Fruit fly (Drosophila melanogaster) whole organism, embryonic: ENCODE results near the gene arm.

Source experiments
- CG10209 ChIP-seq: fragments of 200-800 bp; sonication (Bioruptor generic); optimal IDR thresholded peaks from 3 replicates; lab custom pipeline; 2017; ENCODE audit warnings: missing biosample characterization, mild to moderate bottlenecking, missing genetic modification characterization, missing genetic modification reagents
- CG10462 ChIP-seq: fragments of 200-800 bp; sonication (Bioruptor generic); optimal IDR thresholded peaks from 2 replicates; lab custom pipeline; 2016; ENCODE audit warnings: missing biosample characterization, missing genetic modification characterization
- CG13624 ChIP-seq: fragments of 200-800 bp; sonication (Bioruptor generic); optimal IDR thresholded peaks from 2 replicates; lab custom pipeline; 2016; ENCODE audit warnings: missing biosample characterization, missing genetic modification characterization
- CG14441 ChIP-seq: fragments of 200-800 bp; sonication (Bioruptor generic); IDR thresholded peaks from 2 replicates; pipeline ENCODE4 v1.3.6; 2022; ENCODE audit warnings: missing biosample characterization, missing genetic modification characterization
- CG15073 ChIP-seq: fragments of 200-800 bp; sonication (Bioruptor generic); optimal IDR thresholded peaks from 2 replicates; lab custom pipeline; 2016; ENCODE audit warnings: missing biosample characterization, missing genetic modification characterization
- CG1603 ChIP-seq: fragments of 200-800 bp; sonication (Bioruptor generic); optimal IDR thresholded peaks from 2 replicates; lab custom pipeline; 2019; ENCODE audit warnings: missing biosample characterization, mild to moderate bottlenecking, missing genetic modification characterization, moderate library complexity
- CG16813 ChIP-seq: fragments of 200-800 bp; sonication (Bioruptor generic); IDR thresholded peaks from 3 replicates; pipeline ENCODE4 v1.3.6; 2022; ENCODE audit warnings: missing biosample characterization, missing genetic modification characterization; ENCODE audit not compliant: partially characterized antibody
- CG33213 ChIP-seq: fragments of 200-800 bp; sonication (Bioruptor generic); optimal IDR thresholded peaks from 3 replicates; lab custom pipeline; 2016; ENCODE audit warnings: missing biosample characterization, missing genetic modification characterization
- CG6254 ChIP-seq: fragments of 200-800 bp; sonication (Bioruptor generic); optimal IDR thresholded peaks from 3 replicates; lab custom pipeline; 2017; ENCODE audit warnings: mild to moderate bottlenecking, missing biosample characterization, missing genetic modification reagents, missing genetic modification characterization
- CG6689 ChIP-seq: fragments of 200-800 bp; sonication (Bioruptor generic); IDR thresholded peaks from 2 replicates; pipeline ENCODE4 v1.3.6; 2022; ENCODE audit warnings: missing biosample characterization, missing genetic modification characterization
- CG8290 ChIP-seq, 3 experiments: fragments of 200-800 bp; sonication (Bioruptor generic); optimal IDR thresholded peaks; 2 replicates each; lab custom pipeline; 2016 to 2019; ENCODE audit warnings: missing biosample characterization in 3 of 3, missing genetic modification characterization in 3 of 3, mild to moderate bottlenecking in 2 of 3, moderate library complexity in 1 of 3
- CG8478 ChIP-seq: fragments of >200 bp; optimal IDR thresholded peaks from 2 replicates; lab custom pipeline; 2018
- CG9797 ChIP-seq: fragments of 200-800 bp; sonication (Bioruptor generic); optimal IDR thresholded peaks from 3 replicates; lab custom pipeline; 2018; ENCODE audit warnings: missing biosample characterization, mild to moderate bottlenecking, missing genetic modification characterization
- CG9817 ChIP-seq: fragments of 200-800 bp; sonication (Bioruptor generic); optimal IDR thresholded peaks from 2 replicates; lab custom pipeline; 2018; ENCODE audit warnings: missing biosample characterization, mild to moderate bottlenecking, missing genetic modification characterization, moderate library complexity
- CHES-1-like ChIP-seq: fragments of 200-800 bp; sonication (Bioruptor generic); optimal IDR thresholded peaks from 2 replicates; lab custom pipeline; 2016; ENCODE audit warnings: missing biosample characterization, missing genetic modification characterization
- CTCF ChIP-seq: fragments of 200-800 bp; sonication (Bioruptor generic); optimal IDR thresholded peaks from 2 replicates; lab custom pipeline; 2017; ENCODE audit warnings: missing biosample characterization, mild to moderate bottlenecking, missing genetic modification characterization, moderate library complexity
- Dll ChIP-seq: fragments of 200-800 bp; sonication (Bioruptor generic); IDR thresholded peaks from 4 replicates; pipeline ENCODE4 v1.3.6; 2022; ENCODE audit warnings: missing biosample characterization, missing genetic modification characterization; ENCODE audit not compliant: partially characterized antibody
- Dp ChIP-seq: fragments of 200-800 bp; sonication (Bioruptor generic); optimal IDR thresholded peaks from 2 replicates; lab custom pipeline; 2018; ENCODE audit warnings: missing biosample characterization, mild to moderate bottlenecking, missing genetic modification characterization, moderate library complexity
- E2f2 ChIP-seq: fragments of 200-800 bp; sonication (Bioruptor generic); IDR thresholded peaks from 2 replicates; pipeline ENCODE4 v1.3.6; 2022; ENCODE audit warnings: missing biosample characterization, missing genetic modification characterization
- ERR ChIP-seq: fragments of 200-800 bp; sonication (Bioruptor generic); optimal IDR thresholded peaks from 2 replicates; lab custom pipeline; 2016; ENCODE audit warnings: missing biosample characterization, missing genetic modification characterization
- Ets97D ChIP-seq: fragments of 200-800 bp; sonication (Bioruptor generic); optimal IDR thresholded peaks from 3 replicates; lab custom pipeline; 2016; ENCODE audit warnings: missing biosample characterization, missing genetic modification characterization
- H2.0 ChIP-seq: fragments of 200-800 bp; sonication (Bioruptor generic); IDR thresholded peaks from 2 replicates; pipeline ENCODE4 v1.3.6; 2022; ENCODE audit warnings: missing biosample characterization, missing genetic modification characterization
- HmgZ ChIP-seq: fragments of 200-800 bp; sonication (Bioruptor generic); optimal IDR thresholded peaks from 2 replicates; lab custom pipeline; 2018; ENCODE audit warnings: missing biosample characterization, mild to moderate bottlenecking, missing genetic modification characterization
- Hsf ChIP-seq: fragments of 200-800 bp; sonication (Bioruptor generic); optimal IDR thresholded peaks from 3 replicates; lab custom pipeline; 2016; ENCODE audit warnings: missing biosample characterization, missing genetic modification characterization
- Med ChIP-seq: fragments of 200-800 bp; sonication (Bioruptor generic); peaks from one replicate; lab custom pipeline; 2016; ENCODE audit warnings: missing biosample characterization, missing genetic modification characterization, mild to moderate bottlenecking, inconsistent platforms, moderate library complexity
- Myb ChIP-seq: fragments of 200-800 bp; sonication (Bioruptor generic); optimal IDR thresholded peaks from 2 replicates; lab custom pipeline; 2016; ENCODE audit warnings: missing biosample characterization, missing genetic modification characterization
- NFAT ChIP-seq: fragments of 200-800 bp; sonication (Bioruptor generic); IDR thresholded peaks from 2 replicates; pipeline ENCODE4 v1.3.6; 2022; ENCODE audit warnings: missing biosample characterization, missing genetic modification characterization
- Pdp1 ChIP-seq, 2 experiments: fragments of 200-800 bp; sonication (Bioruptor generic); optimal IDR thresholded peaks; 3 replicates each; lab custom pipeline; 2016; ENCODE audit warnings: missing biosample characterization in 2 of 2, missing genetic modification characterization in 2 of 2, mild to moderate bottlenecking in 1 of 2, moderate library complexity in 1 of 2
- Ravus ChIP-seq: fragments of 200-800 bp; sonication (Bioruptor generic); IDR thresholded peaks from 2 replicates; pipeline ENCODE4 v1.3.6; 2022; ENCODE audit warnings: missing biosample characterization, missing genetic modification characterization
- Sin3A ChIP-seq: fragments of >200 bp; optimal IDR thresholded peaks from 2 replicates; lab custom pipeline; 2018
- Sry-δ ChIP-seq: fragments of 200-800 bp; sonication (Bioruptor generic); optimal IDR thresholded peaks from 2 replicates; lab custom pipeline; 2016; ENCODE audit warnings: missing biosample characterization, missing genetic modification characterization
- Stat92E ChIP-seq, 3 experiments: fragments of >200 bp in 2 of 3; fragments of 200-800 bp in 1 of 3; sonication (Bioruptor generic) in 1 of 3; optimal IDR thresholded peaks; 2 replicates each; lab custom pipeline; 2017 to 2019; ENCODE audit warnings: missing biosample characterization in 3 of 3, missing genetic modification characterization in 3 of 3, mild to moderate bottlenecking in 1 of 3, moderate library complexity in 1 of 3
- Xrp1 ChIP-seq: fragments of 200-800 bp; sonication (Bioruptor generic); IDR thresholded peaks from 2 replicates; pipeline ENCODE4 v1.3.6; 2022; ENCODE audit warnings: missing biosample characterization, missing genetic modification characterization
- ara ChIP-seq: fragments of 200-800 bp; sonication (Bioruptor generic); IDR thresholded peaks from 2 replicates; pipeline ENCODE4 v1.3.6; 2022; ENCODE audit warnings: missing biosample characterization, missing genetic modification characterization
- ase ChIP-seq: fragments of 200-800 bp; sonication (Bioruptor generic); IDR thresholded peaks from 3 replicates; pipeline ENCODE4 v1.3.6; 2022; ENCODE audit warnings: missing biosample characterization, missing genetic modification characterization
- ci ChIP-seq: fragments of 200-800 bp; sonication (Bioruptor generic); IDR thresholded peaks from 3 replicates; pipeline ENCODE4 v1.3.6; 2022; ENCODE audit warnings: missing biosample characterization, missing genetic modification characterization
- crc ChIP-seq: fragments of 200-800 bp; sonication (Bioruptor generic); optimal IDR thresholded peaks from 2 replicates; lab custom pipeline; 2016; ENCODE audit warnings: missing biosample characterization, missing genetic modification characterization
- fru ChIP-seq: fragments of >200 bp; optimal IDR thresholded peaks from 2 replicates; lab custom pipeline; 2017
- gfzf ChIP-seq: fragments of 200-800 bp; sonication (Bioruptor generic); optimal IDR thresholded peaks from 2 replicates; lab custom pipeline; 2016; ENCODE audit warnings: missing biosample characterization, mild to moderate bottlenecking, missing genetic modification characterization, moderate library complexity
- h ChIP-seq: fragments of >200 bp; optimal IDR thresholded peaks from 2 replicates; lab custom pipeline; 2017
- her ChIP-seq: fragments of 200-800 bp; sonication (Bioruptor generic); optimal IDR thresholded peaks from 2 replicates; lab custom pipeline; 2016; ENCODE audit warnings: missing biosample characterization, missing genetic modification characterization
- insv ChIP-seq, 2 experiments: fragments of 200-800 bp; sonication (Bioruptor generic); optimal IDR thresholded peaks; 3 replicates each; lab custom pipeline; 2016 to 2018; ENCODE audit warnings: missing biosample characterization in 2 of 2, missing genetic modification characterization in 2 of 2
- kah ChIP-seq: fragments of 200-800 bp; sonication (Bioruptor generic); optimal IDR thresholded peaks from 2 replicates; lab custom pipeline; 2018; ENCODE audit warnings: missing biosample characterization, mild to moderate bottlenecking, missing genetic modification characterization
- ken ChIP-seq: fragments of 200-800 bp; sonication (Bioruptor generic); IDR thresholded peaks from 3 replicates; pipeline ENCODE4 v1.3.6; 2022; ENCODE audit warnings: missing biosample characterization, missing genetic modification characterization
- nerfin-2 ChIP-seq: fragments of 200-800 bp; sonication (Bioruptor generic); IDR thresholded peaks from 2 replicates; pipeline ENCODE4 v1.3.6; 2022; ENCODE audit warnings: missing biosample characterization, missing genetic modification characterization; ENCODE audit not compliant: partially characterized antibody
- nom ChIP-seq: fragments of 200-800 bp; sonication (Bioruptor generic); optimal IDR thresholded peaks from 2 replicates; lab custom pipeline; 2017; ENCODE audit warnings: missing biosample characterization, missing genetic modification characterization, mild to moderate bottlenecking, moderate library complexity, missing genetic modification reagents
- p53 ChIP-seq: fragments of 200-800 bp; sonication (Bioruptor generic); optimal IDR thresholded peaks from 2 replicates; lab custom pipeline; 2016; ENCODE audit warnings: missing biosample characterization, missing genetic modification characterization
- zen2 ChIP-seq: fragments of 200-800 bp; sonication (Bioruptor generic); IDR thresholded peaks from 3 replicates; pipeline ENCODE4 v1.3.6; 2022; ENCODE audit warnings: missing biosample characterization, missing genetic modification characterization; ENCODE audit not compliant: partially characterized antibody

The arm gene

DNA sequence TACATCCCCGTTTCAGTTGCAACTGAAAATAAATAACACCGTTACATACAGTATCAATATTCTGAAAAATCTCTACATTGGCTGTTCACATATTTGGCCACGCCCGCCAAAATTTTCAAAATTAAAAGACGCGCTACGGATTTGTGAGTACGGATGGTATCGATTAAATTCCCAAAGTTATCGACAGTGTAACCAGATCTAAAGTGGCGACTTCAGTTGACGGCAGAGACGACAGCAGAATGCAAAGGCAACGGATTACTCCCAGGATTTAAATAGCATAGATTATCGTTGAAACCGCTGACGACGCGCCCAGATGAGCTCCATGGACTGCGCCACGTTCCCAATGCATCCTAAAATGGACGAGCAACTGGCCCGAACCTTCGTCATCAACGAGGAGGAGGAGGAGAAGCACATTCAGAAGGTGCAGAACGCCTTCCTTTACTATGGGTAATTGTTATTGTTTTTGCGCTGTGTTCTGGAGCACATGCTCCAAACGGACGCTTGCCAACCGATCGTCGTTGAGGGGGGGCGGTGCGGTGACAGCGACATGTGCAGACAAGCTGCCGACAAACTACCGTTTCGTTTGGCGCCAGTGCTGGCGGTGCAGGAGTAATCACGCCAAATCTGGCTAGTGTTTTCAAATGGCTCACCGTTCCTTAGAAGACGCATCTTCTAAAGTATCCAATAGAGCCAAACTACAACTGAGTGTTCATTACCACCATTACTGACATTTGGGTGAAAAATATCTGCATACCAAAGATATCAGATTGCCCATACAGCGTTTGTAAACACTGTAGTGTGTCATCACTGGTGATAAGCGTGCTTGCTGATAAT, 27.2 kb upstream of the arm start, which contains the start of gene CG11596 (continued):
- peak; percentile 55 for TF ChIP-seq Myb (GFP tag; lab: Kevin White, UChicago)
- no peak for TF ChIP-seq CG10209
- no peak for TF ChIP-seq ara (GFP tag; lab: Robert Waterston, UW)
- TF ChIP-seq CG16813 (GFP tag; lab: Robert Waterston, UW) = no peak
- peak; percentile 34 for TF ChIP-seq Sry-δ (GFP tag; lab: Kevin White, UChicago)
- TF ChIP-seq crc (GFP tag; lab: Kevin White, UChicago) = no peak
- TF ChIP-seq Xrp1 = peak; percentile 13; the same call in 1 of the 2 replicates
- TF ChIP-seq Med (GFP tag; lab: Kevin White, UChicago) = peak; percentile 72
- no peak for TF ChIP-seq nom (GFP tag; lab: Kevin White, UChicago)
- TF ChIP-seq CG8478 (lab: Kevin White, UChicago) = no peak
- no peak for TF ChIP-seq H2.0 (GFP tag; lab: Robert Waterston, UW)
- TF ChIP-seq ci (GFP tag; lab: Robert Waterston, UW) = peak; percentile 6; the same call in 1 of the 3 replicates
- no peak for TF ChIP-seq CG8290 (GFP tag; optimal IDR thresholded peaks at IDR 0.05; lab: Kevin White, UChicago)
- TF ChIP-seq CG8290 (tag; optimal IDR thresholded peaks at IDR 0.05; lab: Kevin White, UChicago) = no peak
- TF ChIP-seq zen2 (GFP tag; lab: Robert Waterston, UW) = no peak
- TF ChIP-seq CG1603 (tag; lab: Kevin White, UChicago) = peak; percentile 43
- TF ChIP-seq fru (lab: Kevin White, UChicago) = no peak
- no peak for TF ChIP-seq NFAT (GFP tag; lab: Robert Waterston, UW)
- TF ChIP-seq ase (GFP tag; lab: Robert Waterston, UW) = no peak
- peak; percentile 84 for TF ChIP-seq p53
- TF ChIP-seq CG6254 = no peak
- peak; percentile 4 for TF ChIP-seq Hsf (GFP tag; lab: Kevin White, UChicago)
- peak; percentile 93 for TF ChIP-seq Dp (GFP tag; lab: Kevin White, UChicago)
- 0 out of 4 replicates have a peak, but pooled peaks have one; percentile 15 for TF ChIP-seq Dll (GFP tag; lab: Robert Waterston, UW)
- TF ChIP-seq Ets97D (GFP tag; lab: Kevin White, UChicago) = peak; percentile 7
- TF ChIP-seq Sin3A (lab: Kevin White, UChicago) = peak; percentile 50
- TF ChIP-seq Ravus (GFP tag; lab: Robert Waterston, UW) = no peak

- TF ChIP-seq ERR (GFP tag; lab: Kevin White, UChicago) (peak; percentile 30), CG10462 (GFP tag; lab: Kevin White, UChicago) (no peak), insv (GFP tag; optimal IDR thresholded peaks at IDR 0.05; lab: Kevin White, UChicago) (peak; percentile 93 to 99), gfzf (GFP tag; lab: Kevin White, UChicago) (peak; percentile 99), ken (GFP tag; lab: Robert Waterston, UW) (no peak), Stat92E (GFP tag; optimal IDR thresholded peaks at IDR 0.05; lab: Kevin White, UChicago) (peak in 1 of 3 experiments; percentile 6), CG33213 (GFP tag; lab: Kevin White, UChicago) (peak; percentile 53), CG9817 (tag; lab: Kevin White, UChicago) (no peak), Pdp1 (GFP tag; optimal IDR thresholded peaks at IDR 0.05; lab: Kevin White, UChicago) (peak in 1 of 2 experiments; percentile 55), CTCF (GFP tag; lab: Kevin White, UChicago) (peak; percentile 36), Ets97D (GFP tag; lab: Kevin White, UChicago) (peak; percentile 49), HmgZ (tag; lab: Kevin White, UChicago) (peak; percentile 82), CG6689 (GFP tag; lab: Robert Waterston, UW) (no peak), Sry-δ (GFP tag; lab: Kevin White, UChicago) (peak; percentile 61), CG14441 (GFP tag; lab: Robert Waterston, UW) (no peak), CG13624 (GFP tag; lab: Kevin White, UChicago) (no peak), h (lab: Kevin White, UChicago) (no peak), kah (GFP tag; lab: Kevin White, UChicago) (peak; percentile 38), her (peak; percentile 44), E2f2 (GFP tag; lab: Robert Waterston, UW) (peak; percentile 46; the same call in 1 of the 2 replicates), CHES-1-like (GFP tag; lab: Kevin White, UChicago) (peak; percentile 34), nerfin-2 (GFP tag; lab: Robert Waterston, UW) (no peak), CG9797 (GFP tag; lab: Kevin White, UChicago) (peak; percentile 97), Myb (GFP tag; lab: Kevin White, UChicago) (peak; percentile 86), Hsf (GFP tag; lab: Kevin White, UChicago) (no peak), CG15073 (no peak)
These were observed 22.5 kb upstream of the arm start, which contains the start of the genes eIF2Bepsilon and Ocrl for dm6 chrX:1922765-1923501. TSS of gene eIF2Bepsilon (minus strand) at chrX:1922874. TSS of gene Ocrl (plus strand) at chrX:1922981.
